Worm (Caenorhabditis elegans) whole organism, midembryonic: ENCODE data around the gene F27C8.3.

Experiments
- T22C8.4 ChIP-seq: fragments of 200-800 bp; sonication (Bioruptor generic); IDR thresholded peaks from 2 replicates; pipeline ENCODE4 v1.3.6; 2022; ENCODE audit warnings: missing genetic modification characterization, missing compliant biosample characterization
- cog-1 ChIP-seq: sonication (generic microtip); optimal IDR thresholded peaks from 2 replicates; lab custom pipeline; 2016; ENCODE audit warnings: missing genetic modification characterization, missing compliant biosample characterization
- flt-1 ChIP-seq: fragments of 200-800 bp; sonication (Bioruptor generic); IDR thresholded peaks from 2 replicates; pipeline ENCODE4 v1.3.6; 2022; ENCODE audit warnings: missing genetic modification characterization, missing compliant biosample characterization
- med-1 ChIP-seq: sonication (generic microtip); optimal IDR thresholded peaks from 2 replicates; lab custom pipeline; 2017; ENCODE audit warnings: missing genetic modification characterization, mild to moderate bottlenecking, missing compliant biosample characterization, antibody characterized with exemption, missing genetic modification reagents; ENCODE audit not compliant: insufficient read depth
- ref-1 ChIP-seq: fragments of 200-800 bp; sonication (Bioruptor generic); conservative IDR thresholded peaks from 2 replicates; pipeline ENCODE4 v1.3.6; 2022; ENCODE audit warnings: missing genetic modification reagents, missing genetic modification characterization, missing compliant biosample characterization
- tab-1 ChIP-seq: fragments of 200-800 bp; sonication (Bioruptor generic); IDR thresholded peaks from 2 replicates; pipeline ENCODE4 v1.3.6; 2022; ENCODE audit warnings: missing genetic modification characterization, missing compliant biosample characterization
- ztf-23 ChIP-seq: fragments of 200-800 bp; sonication (Bioruptor generic); IDR thresholded peaks from 2 replicates; pipeline ENCODE4 v1.3.6; 2022; ENCODE audit warnings: missing genetic modification reagents, missing genetic modification characterization, missing compliant biosample characterization
- ztf-29 ChIP-seq: fragments of 200-800 bp; sonication (Bioruptor generic); IDR thresholded peaks from 2 replicates; pipeline ENCODE4 v1.3.6; 2022; ENCODE audit warnings: missing genetic modification reagents, missing genetic modification characterization, missing compliant biosample characterization

- TF ChIP-seq cog-1 (tag; lab: Kevin White, UChicago) (no peak), flt-1 (GFP tag; lab: Robert Waterston, UW) (no peak), T22C8.4 (GFP tag; lab: Robert Waterston, UW) (no peak), ref-1 (no peak), med-1 (no peak), tab-1 (GFP tag; lab: Robert Waterston, UW) (no peak), ztf-29 (GFP tag; lab: Robert Waterston, UW) (no peak), ztf-23 (GFP tag; lab: Robert Waterston, UW) (no peak)
Observed at ce11 chrIV:9566505-9566904, 29.2 kb downstream of the F27C8.3 start, which contains the start of gene lron-14.
